Fruit fly (Drosophila melanogaster) whole organism, embryonic: ENCODE measurements around the gene sick.

Source experiments
- Blimp-1 ChIP-seq: fragments of 200-800 bp; sonication (Bioruptor generic); optimal IDR thresholded peaks from 3 replicates; lab custom pipeline; 2018; ENCODE audit warnings: missing biosample characterization, missing genetic modification characterization, mild to moderate bottlenecking, moderate library complexity, missing genetic modification reagents
- BtbVII ChIP-seq: fragments of 200-800 bp; sonication (Bioruptor generic); optimal IDR thresholded peaks from 3 replicates; lab custom pipeline; 2017; ENCODE audit warnings: missing biosample characterization, mild to moderate bottlenecking, missing genetic modification characterization
- C15 ChIP-seq: fragments of 200-800 bp; sonication (Bioruptor generic); IDR thresholded peaks from 3 replicates; pipeline ENCODE4 v1.3.6; 2022; ENCODE audit warnings: missing biosample characterization, missing genetic modification characterization
- CG10274 ChIP-seq: fragments of 200-800 bp; sonication (Bioruptor generic); optimal IDR thresholded peaks from 3 replicates; lab custom pipeline; 2017; ENCODE audit warnings: missing biosample characterization, mild to moderate bottlenecking, missing genetic modification characterization
- CG10654 ChIP-seq: fragments of 200-800 bp; sonication (Bioruptor generic); optimal IDR thresholded peaks from 2 replicates; lab custom pipeline; 2016; ENCODE audit warnings: missing biosample characterization, missing genetic modification characterization
- CG11560 ChIP-seq: fragments of 200-800 bp; sonication (Bioruptor generic); IDR thresholded peaks from 3 replicates; pipeline ENCODE4 v1.3.6; 2022; ENCODE audit warnings: missing biosample characterization, missing genetic modification characterization
- CG1233 ChIP-seq: fragments of 200-800 bp; sonication (Bioruptor generic); optimal IDR thresholded peaks from 4 replicates; lab custom pipeline; 2018; ENCODE audit warnings: missing biosample characterization, mild to moderate bottlenecking, missing genetic modification characterization
- CG12659 ChIP-seq: fragments of 200-800 bp; sonication (Bioruptor generic); optimal IDR thresholded peaks from 3 replicates; lab custom pipeline; 2017; ENCODE audit warnings: mild to moderate bottlenecking, missing biosample characterization, missing genetic modification reagents, missing genetic modification characterization
- CG13894 ChIP-seq: fragments of 200-800 bp; sonication (Bioruptor generic); optimal IDR thresholded peaks from 3 replicates; lab custom pipeline; 2018; ENCODE audit warnings: missing biosample characterization, mild to moderate bottlenecking, missing genetic modification characterization, moderate library complexity
- CG14667 ChIP-seq: fragments of 200-800 bp; sonication (Bioruptor generic); IDR thresholded peaks from 2 replicates; pipeline ENCODE4 v1.3.6; 2022; ENCODE audit warnings: missing biosample characterization, missing genetic modification characterization
- CG1529 ChIP-seq: fragments of 200-800 bp; sonication (Bioruptor generic); optimal IDR thresholded peaks from 3 replicates; lab custom pipeline; 2018; ENCODE audit warnings: missing biosample characterization, missing genetic modification characterization
- CG15514 ChIP-seq: fragments of 200-800 bp; sonication (Bioruptor generic); optimal IDR thresholded peaks from 3 replicates; lab custom pipeline; 2017; ENCODE audit warnings: missing biosample characterization, missing genetic modification characterization, mild to moderate bottlenecking, moderate library complexity, missing genetic modification reagents
- CG16863 ChIP-seq: fragments of 200-800 bp; sonication (Bioruptor generic); optimal IDR thresholded peaks from 3 replicates; lab custom pipeline; 2016; ENCODE audit warnings: missing biosample characterization, missing genetic modification characterization
- CG1832 ChIP-seq: fragments of 200-800 bp; sonication (Bioruptor generic); optimal IDR thresholded peaks from 2 replicates; lab custom pipeline; 2017; ENCODE audit warnings: missing biosample characterization, mild to moderate bottlenecking, missing genetic modification characterization, inconsistent platforms
- CG2875 ChIP-seq: fragments of 200-800 bp; sonication (Bioruptor generic); optimal IDR thresholded peaks from 2 replicates; lab custom pipeline; 2017; ENCODE audit warnings: missing biosample characterization, mild to moderate bottlenecking, missing genetic modification characterization, missing genetic modification reagents
- CG30403 ChIP-seq: fragments of 200-800 bp; sonication (Bioruptor generic); optimal IDR thresholded peaks from 3 replicates; lab custom pipeline; 2016; ENCODE audit warnings: missing biosample characterization, missing genetic modification characterization
- CG34376 ChIP-seq: fragments of 200-800 bp; sonication (Bioruptor generic); optimal IDR thresholded peaks from 2 replicates; lab custom pipeline; 2018; ENCODE audit warnings: missing biosample characterization, mild to moderate bottlenecking, missing genetic modification characterization
- CG42726 ChIP-seq: fragments of 200-800 bp; sonication (Bioruptor generic); IDR thresholded peaks from 2 replicates; pipeline ENCODE4 v1.3.6; 2022; ENCODE audit warnings: missing biosample characterization, missing genetic modification characterization; ENCODE audit not compliant: partially characterized antibody
- CG6791 ChIP-seq: fragments of 200-800 bp; sonication (Bioruptor generic); IDR thresholded peaks from 3 replicates; pipeline ENCODE4 v1.3.6; 2022; ENCODE audit warnings: missing biosample characterization, missing genetic modification characterization; ENCODE audit not compliant: partially characterized antibody
- CG8359 ChIP-seq: fragments of 200-800 bp; sonication (Bioruptor generic); optimal IDR thresholded peaks from 2 replicates; lab custom pipeline; 2017; ENCODE audit warnings: missing biosample characterization, mild to moderate bottlenecking, missing genetic modification characterization, borderline replicate concordance
- CHES-1-like ChIP-seq: fragments of 200-800 bp; sonication (Bioruptor generic); optimal IDR thresholded peaks from 2 replicates; lab custom pipeline; 2016; ENCODE audit warnings: missing biosample characterization, missing genetic modification characterization
- Camta ChIP-seq: fragments of 200-800 bp; sonication (Bioruptor generic); optimal IDR thresholded peaks from 2 replicates; lab custom pipeline; 2016; ENCODE audit warnings: missing biosample characterization, missing genetic modification characterization
- Dfd ChIP-seq, 2 experiments: fragments of >200 bp; optimal IDR thresholded peaks; 2 replicates each; lab custom pipeline; 2017; ENCODE audit warnings: missing biosample characterization in 2 of 2, missing genetic modification characterization in 2 of 2
- E2f2 ChIP-seq: fragments of 200-800 bp; sonication (Bioruptor generic); IDR thresholded peaks from 2 replicates; pipeline ENCODE4 v1.3.6; 2022; ENCODE audit warnings: missing biosample characterization, missing genetic modification characterization
- ERR ChIP-seq: fragments of 200-800 bp; sonication (Bioruptor generic); optimal IDR thresholded peaks from 2 replicates; lab custom pipeline; 2016; ENCODE audit warnings: missing biosample characterization, missing genetic modification characterization
- H2.0 ChIP-seq: fragments of 200-800 bp; sonication (Bioruptor generic); IDR thresholded peaks from 2 replicates; pipeline ENCODE4 v1.3.6; 2022; ENCODE audit warnings: missing biosample characterization, missing genetic modification characterization
- Hsf ChIP-seq: fragments of 200-800 bp; sonication (Bioruptor generic); optimal IDR thresholded peaks from 3 replicates; lab custom pipeline; 2016; ENCODE audit warnings: missing biosample characterization, missing genetic modification characterization
- Kr ChIP-seq: fragments of 200-800 bp; sonication (Bioruptor generic); optimal IDR thresholded peaks from 2 replicates; lab custom pipeline; 2017; ENCODE audit warnings: missing biosample characterization, mild to moderate bottlenecking, missing genetic modification characterization
- Mad ChIP-seq: fragments of 200-800 bp; sonication (Bioruptor generic); optimal IDR thresholded peaks from 2 replicates; lab custom pipeline; 2016; ENCODE audit warnings: missing biosample characterization, missing genetic modification characterization
- Max ChIP-seq: fragments of 200-800 bp; sonication (Bioruptor generic); optimal IDR thresholded peaks from 2 replicates; lab custom pipeline; 2016; ENCODE audit warnings: missing biosample characterization, mild to moderate bottlenecking, missing genetic modification characterization
- Med ChIP-seq: fragments of 200-800 bp; sonication (Bioruptor generic); peaks from one replicate; lab custom pipeline; 2016; ENCODE audit warnings: missing biosample characterization, missing genetic modification characterization, mild to moderate bottlenecking, inconsistent platforms, moderate library complexity
- ash1 ChIP-seq: fragments of 200-800 bp; sonication (Bioruptor generic); optimal IDR thresholded peaks from 2 replicates; lab custom pipeline; 2018; ENCODE audit warnings: missing biosample characterization, mild to moderate bottlenecking, missing genetic modification characterization
- btn ChIP-seq: fragments of 200-800 bp; sonication (Bioruptor generic); optimal IDR thresholded peaks from 2 replicates; lab custom pipeline; 2016; ENCODE audit warnings: missing biosample characterization, missing genetic modification characterization
- caup ChIP-seq: fragments of 200-800 bp; sonication (Bioruptor generic); optimal IDR thresholded peaks from 3 replicates; lab custom pipeline; 2017; ENCODE audit warnings: missing biosample characterization, mild to moderate bottlenecking, missing genetic modification characterization, moderate library complexity; ENCODE audit not compliant: severe bottlenecking
- cg ChIP-seq: fragments of 200-800 bp; sonication (Bioruptor generic); optimal IDR thresholded peaks from 3 replicates; lab custom pipeline; 2019; ENCODE audit warnings: missing biosample characterization, mild to moderate bottlenecking, missing genetic modification characterization, moderate library complexity
- esg ChIP-seq: fragments of 200-800 bp; sonication (Bioruptor generic); conservative IDR thresholded peaks from 2 replicates; pipeline ENCODE4 v1.3.6; 2022; ENCODE audit warnings: missing biosample characterization, missing genetic modification characterization
- exex ChIP-seq: fragments of 200-800 bp; sonication (Bioruptor generic); optimal IDR thresholded peaks from 4 replicates; lab custom pipeline; 2018; ENCODE audit warnings: missing biosample characterization, mild to moderate bottlenecking, missing genetic modification characterization, moderate library complexity
- fu2 ChIP-seq: fragments of 200-800 bp; sonication (Bioruptor generic); optimal IDR thresholded peaks from 2 replicates; lab custom pipeline; 2016; ENCODE audit warnings: missing biosample characterization, missing genetic modification characterization
- gce ChIP-seq: fragments of 200-800 bp; sonication (Bioruptor generic); IDR thresholded peaks from 3 replicates; pipeline ENCODE4 v1.3.6; 2022; ENCODE audit warnings: missing biosample characterization, missing genetic modification characterization
- gro ChIP-seq: fragments of 200-800 bp; sonication (Bioruptor generic); optimal IDR thresholded peaks from 2 replicates; lab custom pipeline; 2016; ENCODE audit warnings: missing biosample characterization, missing genetic modification characterization
- otp ChIP-seq: fragments of 200-800 bp; sonication (Bioruptor generic); IDR thresholded peaks from 3 replicates; pipeline ENCODE4, ENCODE4 v1.3.6; 2022; ENCODE audit warnings: missing biosample characterization, missing genetic modification characterization
- pnt ChIP-seq: fragments of 200-800 bp; sonication (Bioruptor generic); optimal IDR thresholded peaks from 3 replicates; lab custom pipeline; 2016; ENCODE audit warnings: missing biosample characterization, missing genetic modification characterization
- psq ChIP-seq: fragments of 200-800 bp; sonication (Bioruptor generic); optimal IDR thresholded peaks from 2 replicates; lab custom pipeline; 2017; ENCODE audit warnings: missing biosample characterization, missing genetic modification characterization
- ranshi ChIP-seq: fragments of 200-800 bp; sonication (Bioruptor generic); IDR thresholded peaks from 2 replicates; pipeline ENCODE4 v1.3.6; 2022; ENCODE audit warnings: missing biosample characterization, missing genetic modification characterization
- sc ChIP-seq, 3 experiments: fragments of >200 bp in 2 of 3; fragments of 200-800 bp in 1 of 3; sonication (Bioruptor generic) in 1 of 3; optimal IDR thresholded peaks; 2 replicates in 2 of 3; 3 replicates in 1 of 3; lab custom pipeline; 2017; ENCODE audit warnings: mild to moderate bottlenecking in 1 of 3, missing biosample characterization in 1 of 3, missing genetic modification characterization in 1 of 3, missing genetic modification reagents in 1 of 3
- sob ChIP-seq: fragments of 200-800 bp; sonication (Bioruptor generic); IDR thresholded peaks from 2 replicates; pipeline ENCODE4 v1.3.6; 2022; ENCODE audit warnings: missing biosample characterization, missing genetic modification characterization
- tgo ChIP-seq: fragments of 200-800 bp; sonication (Bioruptor generic); IDR thresholded peaks from 3 replicates; pipeline ENCODE4 v1.3.6; 2022; ENCODE audit warnings: missing biosample characterization, missing genetic modification characterization
- zen ChIP-seq: fragments of 200-800 bp; sonication (Bioruptor generic); optimal IDR thresholded peaks from 3 replicates; lab custom pipeline; 2018; ENCODE audit warnings: missing biosample characterization, mild to moderate bottlenecking, missing genetic modification characterization, moderate library complexity
- zf30C ChIP-seq: fragments of 200-800 bp; sonication (Bioruptor generic); optimal IDR thresholded peaks from 3 replicates; lab custom pipeline; 2018; ENCODE audit warnings: missing biosample characterization, mild to moderate bottlenecking, missing genetic modification characterization

Gene sick

dm6 chr2L:19866540-19867318 is 70.6 kb downstream of the sick start (continued):
- TF ChIP-seq Dfd (GFP tag; optimal IDR thresholded peaks at IDR 0.05; lab: Kevin White, UChicago) (no peak), cg (peak; percentile 60), Max (no peak), BtbVII (GFP tag; lab: Kevin White, UChicago) (no peak), psq (GFP tag; lab: Kevin White, UChicago) (no peak), CG8359 (GFP tag; lab: Kevin White, UChicago) (peak; percentile 10), sc (optimal IDR thresholded peaks at IDR 0.05; lab: Kevin White, UChicago) (no peak), sc (GFP tag; optimal IDR thresholded peaks at IDR 0.05; lab: Kevin White, UChicago) (peak; percentile 50), CG15514 (no peak), tgo (GFP tag; lab: Robert Waterston, UW) (peak; percentile 15; the same call in 1 of the 3 replicates), ERR (GFP tag; lab: Kevin White, UChicago) (no peak), fu2 (peak; percentile 11), btn (GFP tag; lab: Kevin White, UChicago) (no peak), Mad (no peak), caup (GFP tag; lab: Kevin White, UChicago) (no peak), exex (tag; lab: Kevin White, UChicago) (no peak), ranshi (GFP tag; lab: Robert Waterston, UW) (no peak; the same call in 1 of the 2 replicates), CHES-1-like (peak; percentile 44), CG12659 (GFP tag; lab: Kevin White, UChicago) (peak; percentile 46), CG13894 (no peak), CG30403 (GFP tag; lab: Kevin White, UChicago) (peak; percentile 61), zen (peak; percentile 35), Camta (GFP tag; lab: Kevin White, UChicago) (peak; percentile 20), gro (GFP tag; lab: Kevin White, UChicago) (no peak), C15 (GFP tag; lab: Robert Waterston, UW) (no peak), otp (GFP tag; lab: Robert Waterston, UW) (no peak), CG42726 (no peak), Kr (GFP tag; lab: Kevin White, UChicago) (no peak), CG6791 (GFP tag; lab: Robert Waterston, UW) (no peak), H2.0 (GFP tag; lab: Robert Waterston, UW) (no peak), CG10274 (GFP tag; lab: Kevin White, UChicago) (no peak), E2f2 (GFP tag; lab: Robert Waterston, UW) (0 out of 2 replicates have a peak, but pooled peaks have one; percentile 8), zf30C (GFP tag; lab: Kevin White, UChicago) (no peak), CG16863 (GFP tag; lab: Kevin White, UChicago) (peak; percentile 51), Med (GFP tag; lab: Kevin White, UChicago) (peak; percentile 16), gce (GFP tag; lab: Robert Waterston, UW) (no peak), sob (GFP tag; lab: Robert Waterston, UW) (no peak), ash1 (GFP tag; lab: Kevin White, UChicago) (no peak), CG10654 (GFP tag; lab: Kevin White, UChicago) (no peak), CG1233 (GFP tag; lab: Kevin White, UChicago) (peak; percentile 31), CG11560 (tag; lab: Robert Waterston, UW) (no peak), CG14667 (GFP tag; lab: Robert Waterston, UW) (no peak), CG2875 (GFP tag; lab: Kevin White, UChicago) (no peak), CG1832 (GFP tag; lab: Kevin White, UChicago) (no peak), CG34376 (GFP tag; lab: Kevin White, UChicago) (no peak), CG1529 (GFP tag; lab: Kevin White, UChicago) (peak; percentile 5), esg (GFP tag; lab: Robert Waterston, UW) (0 out of 2 replicates have a peak, but pooled peaks have one; percentile 30), pnt (GFP tag; lab: Kevin White, UChicago) (peak; percentile 58), Blimp-1 (GFP tag; lab: Kevin White, UChicago) (peak; percentile 37), Hsf (peak; percentile 55)
